Worm (Caenorhabditis elegans): ENCODE measurements around the gene fipr-16.

The fipr-16 gene

ce11 chrIII:8589195-8589594 is 1.6 kb downstream of the fipr-16 start, which contains the start of gene fip-3:
fip-3 (minus strand) TSS chrIII:8589488.
- no peak for TF ChIP-seq ztf-3 (GFP tag; optimal IDR thresholded peaks at IDR 0.05)
- no peak for TF ChIP-seq tbp1 (GFP tag; optimal IDR thresholded peaks at IDR 0.05)
- no peak for TF ChIP-seq D2030.7 (GFP tag; IDR thresholded peaks at IDR 0.05)
- no peak for TF ChIP-seq dox-1 (GFP tag; IDR thresholded peaks at IDR 0.05)
- no peak for TF ChIP-seq lin-40 (tag; optimal IDR thresholded peaks at IDR 0.05)

ce11 chrIII:8588592-8589153 is 2.1 kb downstream of the fipr-16 start, which contains the start of gene glr-1:
glr-1 (minus strand) TSS chrIII:8588642.
- TF ChIP-seq lag-1 (GFP tag; IDR thresholded peaks at IDR 0.05): 0 out of 2 replicates have a peak, but pooled peaks have one; percentile 17
- no peak for TF ChIP-seq C17E4.6 (GFP tag; IDR thresholded peaks at IDR 0.05)

DNA sequence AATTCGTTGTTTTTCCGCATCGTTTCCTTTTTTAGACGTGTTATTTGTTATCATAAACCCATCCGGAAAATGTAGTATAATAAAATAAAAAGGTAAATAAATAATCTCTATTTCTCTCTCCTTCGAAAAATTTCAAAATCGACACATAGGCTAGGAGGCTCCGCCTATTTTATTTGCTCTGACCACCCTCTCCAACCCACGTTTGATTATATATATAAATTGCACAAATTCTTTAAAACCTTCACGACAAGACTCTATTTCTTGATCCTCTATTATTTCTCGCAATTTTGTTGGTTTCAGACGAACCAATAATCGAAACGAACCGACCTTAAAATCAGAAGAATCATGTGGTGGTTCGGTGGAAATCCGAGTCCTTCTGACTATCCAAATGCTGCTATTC is 10.0 kb downstream of the fipr-16 start, which contains the start of gene doxa-1:
doxa-1 (plus strand) TSS at position 301 of the 400 bp plus-strand sequence.
- no peak for TF ChIP-seq F55B11.4 (tag; optimal IDR thresholded peaks at IDR 0.05; ENCODE audit: borderline replicate concordance, insufficient read depth)
- no peak for TF ChIP-seq B0336.3 (GFP tag; IDR thresholded peaks at IDR 0.05)
- no peak for TF ChIP-seq Y53F4B.3 (GFP tag; IDR thresholded peaks at IDR 0.05)
- TF ChIP-seq Y79H2A.3 (GFP tag; conservative IDR thresholded peaks at IDR 0.05): no peak

DNA sequence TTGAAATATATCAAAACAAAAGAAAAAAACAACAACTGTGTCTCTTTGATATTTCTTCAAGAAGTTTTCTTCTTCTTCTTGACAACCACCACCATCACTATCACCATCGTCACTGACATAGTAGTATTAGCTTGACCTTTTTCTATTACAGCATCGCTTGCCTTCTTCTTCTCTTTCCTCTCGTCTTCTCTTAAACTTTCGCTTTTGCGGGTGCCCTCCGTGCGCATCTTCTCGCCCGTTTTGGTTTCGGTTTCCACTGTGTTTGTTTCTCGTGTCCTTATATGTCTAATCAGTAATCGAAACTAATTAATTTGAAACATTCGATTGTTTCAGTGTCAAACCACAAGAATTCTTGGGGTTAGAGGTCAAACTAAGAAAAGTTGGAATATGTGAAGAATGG is 11.4 kb downstream of the fipr-16 start:
- TF ChIP-seq bed-2 (GFP tag; IDR thresholded peaks at IDR 0.05) (no peak), D2030.7 (GFP tag; IDR thresholded peaks at IDR 0.05) (no peak)

DNA sequence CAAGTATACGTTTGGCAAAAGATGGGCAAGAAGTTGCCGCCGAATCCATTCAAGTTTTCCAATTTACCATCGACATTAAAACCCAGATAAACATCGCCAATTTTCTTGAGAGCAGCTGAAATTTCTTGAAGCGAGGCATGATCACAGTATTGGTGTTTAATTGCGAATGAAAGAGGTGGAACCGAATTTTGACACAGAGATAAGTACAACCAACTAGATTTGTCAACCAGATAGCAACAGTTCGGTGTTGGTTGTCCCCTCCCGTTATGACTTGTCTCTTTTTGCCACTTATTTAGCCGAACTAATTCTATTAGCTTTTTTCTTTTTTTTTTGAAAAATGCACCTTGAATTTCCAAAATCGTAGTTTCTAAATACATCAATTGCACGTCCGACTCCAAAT is 12.4 kb downstream of the fipr-16 start:
- TF ChIP-seq nfyb-1 (GFP tag; IDR thresholded peaks at IDR 0.05) (no peak), nhr-27 (tag; optimal IDR thresholded peaks at IDR 0.05) (no peak), mel-28 (tag; optimal IDR thresholded peaks at IDR 0.05; ENCODE audit: borderline replicate concordance) (no peak), C06A6.2 (GFP tag; conservative IDR thresholded peaks at IDR 0.05) (no peak), ztf-26 (tag; optimal IDR thresholded peaks at IDR 0.05) (no peak), cebp-2 (GFP tag; IDR thresholded peaks at IDR 0.05) (no peak), zim-3 (tag; optimal IDR thresholded peaks at IDR 0.05) (no peak), nhr-80 (tag; optimal IDR thresholded peaks at IDR 0.05) (no peak), bed-2 (GFP tag; IDR thresholded peaks at IDR 0.05) (no peak), Y53G8AR.9 (GFP tag; conservative IDR thresholded peaks at IDR 0.05) (no peak), Y67H2A.10 (GFP tag; conservative IDR thresholded peaks at IDR 0.05) (no peak), ztf-3 (GFP tag; optimal IDR thresholded peaks at IDR 0.05) (no peak), ccch-3 (GFP tag; optimal IDR thresholded peaks at IDR 0.05) (no peak), D2030.7 (GFP tag; IDR thresholded peaks at IDR 0.05) (no peak)

- TF ChIP-seq ceh-79 (tag; optimal IDR thresholded peaks at IDR 0.05) (no peak), ceh-91 (GFP tag; IDR thresholded peaks at IDR 0.05) (no peak), rpc-1 (optimal IDR thresholded peaks at IDR 0.05) (no peak), rpc-1 (tag; optimal IDR thresholded peaks at IDR 0.05) (no peak), ztf-6 (GFP tag; IDR thresholded peaks at IDR 0.05) (no peak), hrde-1 (tag; optimal IDR thresholded peaks at IDR 0.05; ENCODE audit: borderline replicate concordance) (no peak), ccch-3 (GFP tag; optimal IDR thresholded peaks at IDR 0.05) (no peak), bed-1 (GFP tag; IDR thresholded peaks at IDR 0.05) (no peak), mel-28 (tag; optimal IDR thresholded peaks at IDR 0.05; ENCODE audit: borderline replicate concordance) (no peak), attf-3 (GFP tag; conservative IDR thresholded peaks at IDR 0.05) (no peak), bed-2 (GFP tag; IDR thresholded peaks at IDR 0.05) (no peak), lir-1 (GFP tag; conservative IDR thresholded peaks at IDR 0.05) (no peak), aptf-3 (GFP tag; IDR thresholded peaks at IDR 0.05) (no peak), dpl-1 (GFP tag; optimal IDR thresholded peaks at IDR 0.05) (no peak), F10E7.11 (tag; optimal IDR thresholded peaks at IDR 0.05) (no peak), ceh-100 (GFP tag; IDR thresholded peaks at IDR 0.05) (no peak), nfyb-1 (GFP tag; IDR thresholded peaks at IDR 0.05) (no peak), F23B12.7 (tag; optimal IDR thresholded peaks at IDR 0.05; ENCODE audit: insufficient read depth) (no peak)
Measured at ce11 chrIII:8577534-8577933, 13.2 kb downstream of the fipr-16 start.
